Worm (Caenorhabditis elegans): Measurements from ENCODE around the gene clec-88.

clec-88 gene

DNA sequence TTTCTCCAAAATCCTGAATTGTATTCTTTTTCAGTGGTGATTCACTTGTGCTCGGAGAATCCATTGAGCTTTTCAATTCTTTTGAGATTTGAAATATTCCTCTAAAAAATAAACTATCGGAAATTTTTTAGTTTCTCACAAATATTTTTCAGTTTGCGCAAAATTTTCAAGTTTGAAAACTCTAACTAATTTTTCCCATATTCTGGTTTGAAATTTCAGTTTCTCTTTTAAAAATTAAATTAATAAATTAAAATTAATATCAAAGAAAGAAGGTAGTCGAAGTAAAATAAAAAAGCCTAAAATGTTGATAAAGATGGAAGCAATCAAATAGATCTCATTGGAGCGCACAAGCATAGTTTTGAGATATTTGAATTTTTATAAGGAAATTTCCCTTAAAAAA lies 13.6 kb upstream of the clec-88 start, which contains the start of gene C32D5.10:
Gene C32D5.10 (minus strand): TSS at position 101 of the 400 bp plus-strand sequence.
- TF ChIP-seq nhr-23 (tag; optimal IDR thresholded peaks at IDR 0.05) (peak; percentile 13), unc-62 (GFP tag; optimal IDR thresholded peaks at IDR 0.05) (no peak)

DNA sequence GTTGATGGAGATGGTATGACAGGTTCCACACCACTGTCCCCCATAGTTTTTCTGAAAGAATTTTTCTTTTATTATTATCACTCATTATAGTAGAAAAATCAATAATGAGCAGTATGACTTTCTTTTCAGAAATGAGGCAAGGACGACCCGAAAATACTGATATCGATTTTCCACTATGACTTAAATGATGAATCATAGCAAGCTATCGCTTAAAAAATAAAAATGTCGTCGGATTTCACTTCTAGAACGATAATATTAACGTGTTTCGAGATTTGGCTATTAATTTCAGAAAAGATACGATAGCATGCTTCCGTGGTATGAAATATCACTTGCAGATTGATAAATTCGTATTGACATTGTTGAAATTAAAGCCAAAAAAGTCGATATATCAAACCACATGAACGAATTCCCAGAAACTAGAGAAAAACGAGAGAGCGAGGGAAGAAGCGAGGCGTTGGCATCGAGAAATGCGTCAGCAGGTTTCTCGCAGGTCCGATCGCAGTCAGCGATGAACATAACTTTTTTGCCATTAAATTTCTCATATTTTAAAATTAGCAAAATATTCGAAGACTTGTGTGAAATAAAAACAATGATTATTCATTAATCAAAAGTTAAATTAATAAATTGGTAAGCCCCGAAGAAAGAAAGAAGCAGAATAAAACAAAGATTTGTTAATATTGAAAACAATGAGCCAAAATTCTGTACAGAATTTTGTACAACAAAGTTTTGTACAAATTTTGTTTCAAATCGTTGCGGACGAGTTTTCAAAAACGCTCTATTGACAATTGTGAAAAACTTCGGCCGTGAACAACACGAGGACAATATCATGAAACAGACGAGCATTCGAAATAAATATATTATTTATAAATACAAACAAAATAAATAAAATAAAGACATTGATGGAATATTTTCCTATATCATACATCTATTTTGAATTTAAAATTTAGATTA lies 9.9 kb upstream of the clec-88 start, which contains the start of gene C32D5.11:
Gene C32D5.11 (minus strand): TSS at position 51 of the 951 bp plus-strand sequence.
- TF ChIP-seq zag-1 (tag; optimal IDR thresholded peaks at IDR 0.05) (no peak), elt-2 (tag; optimal IDR thresholded peaks at IDR 0.05) (peak; percentile 35), fkh-2 (tag; optimal IDR thresholded peaks at IDR 0.05) (no peak), nhr-237 (tag; optimal IDR thresholded peaks at IDR 0.05) (no peak), unc-62 (GFP tag; optimal IDR thresholded peaks at IDR 0.05) (no peak), unc-39 (tag; optimal IDR thresholded peaks at IDR 0.05) (no peak), jun-1 (tag; optimal IDR thresholded peaks at IDR 0.05) (no peak), mml-1 (tag; optimal IDR thresholded peaks at IDR 0.05) (no peak), ztf-11 (tag; optimal IDR thresholded peaks at IDR 0.05) (no peak), snpc-4 (tag; optimal IDR thresholded peaks at IDR 0.05) (peak; percentile 88), ztf-4 (tag; optimal IDR thresholded peaks at IDR 0.05) (no peak), nhr-23 (tag; optimal IDR thresholded peaks at IDR 0.05) (peak; percentile 79), eor-1 (tag; optimal IDR thresholded peaks at IDR 0.05) (no peak), sea-2 (GFP tag; optimal IDR thresholded peaks at IDR 0.05) (no peak), fkh-10 (GFP tag; optimal IDR thresholded peaks at IDR 0.05) (no peak), ama-1 (optimal IDR thresholded peaks at IDR 0.05) (no peak), daf-12 (tag; optimal IDR thresholded peaks at IDR 0.05) (no peak), ceh-28 (tag; optimal IDR thresholded peaks at IDR 0.05) (peak; percentile 11), nhr-43 (tag; optimal IDR thresholded peaks at IDR 0.05; ENCODE audit: poor library complexity, severe bottlenecking) (peak; percentile 36), lin-39 (tag; optimal IDR thresholded peaks at IDR 0.05) (peak; percentile 84), pqm-1 (tag; optimal IDR thresholded peaks at IDR 0.05) (peak; percentile 65), hmg-11 (tag; optimal IDR thresholded peaks at IDR 0.05) (peak; percentile 43), egl-5 (tag; optimal IDR thresholded peaks at IDR 0.05) (no peak), R02D3.7 (tag; optimal IDR thresholded peaks at IDR 0.05) (no peak), skn-1 (tag; optimal IDR thresholded peaks at IDR 0.05) (peak; percentile 35), ceh-82 (tag; optimal IDR thresholded peaks at IDR 0.05) (no peak), fos-1 (tag; optimal IDR thresholded peaks at IDR 0.05) (no peak), lin-15B (tag; optimal IDR thresholded peaks at IDR 0.05) (peak; percentile 78), nhr-12 (tag; optimal IDR thresholded peaks at IDR 0.05) (no peak), ceh-9 (tag; optimal IDR thresholded peaks at IDR 0.05) (no peak), nhr-76 (tag; optimal IDR thresholded peaks at IDR 0.05) (no peak), nhr-67 (tag; optimal IDR thresholded peaks at IDR 0.05) (no peak), pha-4 (tag; optimal IDR thresholded peaks at IDR 0.05) (peak; percentile 72), elt-3 (tag; optimal IDR thresholded peaks at IDR 0.05) (no peak), lsy-12 (tag; optimal IDR thresholded peaks at IDR 0.05) (peak; percentile 74), egl-27 (tag; optimal IDR thresholded peaks at IDR 0.05) (no peak), nhr-25 (tag; optimal IDR thresholded peaks at IDR 0.05) (peak; percentile 50), elt-1 (tag; optimal IDR thresholded peaks at IDR 0.05) (peak; percentile 49), tbx-2 (tag; optimal IDR thresholded peaks at IDR 0.05) (peak; percentile 27), ZK546.5 (tag; optimal IDR thresholded peaks at IDR 0.05) (no peak), nhr-11 (tag; optimal IDR thresholded peaks at IDR 0.05) (peak; percentile 24), ceh-16 (tag; optimal IDR thresholded peaks at IDR 0.05) (no peak), nhr-28 (tag; optimal IDR thresholded peaks at IDR 0.05) (no peak), nfya-1 (tag; optimal IDR thresholded peaks at IDR 0.05; ENCODE audit: insufficient read depth) (peak; percentile 78), mdl-1 (tag; optimal IDR thresholded peaks at IDR 0.05) (no peak), nhr-77 (tag; optimal IDR thresholded peaks at IDR 0.05) (no peak), aly-2 (tag; optimal IDR thresholded peaks at IDR 0.05) (no peak)
